Worm (Caenorhabditis elegans): ENCODE measurements around the gene ent-1.
A peak's percentile ranks its signal among the peaks of the same experiment; 100 is the strongest.

The ent-1 gene

DNA sequence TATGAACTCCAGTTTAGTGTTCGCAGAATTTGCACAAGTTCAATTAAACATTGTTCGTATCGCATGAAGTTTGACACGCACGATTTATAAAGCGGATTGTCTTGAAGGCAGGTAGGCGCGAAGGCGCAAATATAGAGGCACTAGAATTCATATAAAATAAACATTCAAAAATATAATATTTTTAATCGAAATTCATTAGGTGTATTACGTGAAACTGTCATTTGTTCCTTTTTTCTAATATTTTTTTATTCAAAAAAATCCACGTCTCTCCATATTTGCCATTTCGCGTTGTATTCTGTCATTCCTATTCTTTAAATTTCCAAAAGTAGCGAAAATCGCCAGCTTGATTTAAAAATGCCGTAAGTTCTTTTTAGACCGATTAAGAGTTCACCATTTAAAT, 13.5 kb downstream of the ent-1 start, which contains the start of gene ZK809.1:
Gene ZK809.1, plus strand, starts transcription at position 301 of the 400 bp plus-strand sequence.
- TF ChIP-seq set-16 (GFP tag; IDR thresholded peaks at IDR 0.05) (no peak), zfp-3 (GFP tag; conservative IDR thresholded peaks at IDR 0.05) (no peak), duxl-1 (tag; optimal IDR thresholded peaks at IDR 0.05; ENCODE audit: poor library complexity) (no peak), ztf-11 (tag; optimal IDR thresholded peaks at IDR 0.05) (no peak), F26F4.8 (GFP tag; conservative IDR thresholded peaks at IDR 0.05) (no peak), mdl-1 (tag; optimal IDR thresholded peaks at IDR 0.05) (no peak), Y75B8A.6 (GFP tag; IDR thresholded peaks at IDR 0.05) (no peak), mxl-3 (GFP tag; optimal IDR thresholded peaks at IDR 0.05) (no peak), egl-27 (tag; optimal IDR thresholded peaks at IDR 0.05) (no peak), T20F7.1 (GFP tag; optimal IDR thresholded peaks at IDR 0.05) (no peak), pqm-1 (tag; optimal IDR thresholded peaks at IDR 0.05) (no peak), F44E2.7 (GFP tag; IDR thresholded peaks at IDR 0.05) (no peak), ama-1 (optimal IDR thresholded peaks at IDR 0.05) (no peak), spr-3 (GFP tag; optimal IDR thresholded peaks at IDR 0.05) (no peak), spr-1 (tag; optimal IDR thresholded peaks at IDR 0.05) (no peak), D1046.2 (GFP tag; IDR thresholded peaks at IDR 0.05) (no peak)

ce11 chrIV:11640915-11641314, 14.4 kb downstream of the ent-1 start, which contains the start of gene ttr-50:
Gene ttr-50 (minus strand): TSS chrIV:11641015.
- TF ChIP-seq snpc-4 (tag; optimal IDR thresholded peaks at IDR 0.05), result no peak
- no peak for TF ChIP-seq nhr-237 (tag; optimal IDR thresholded peaks at IDR 0.05)

DNA sequence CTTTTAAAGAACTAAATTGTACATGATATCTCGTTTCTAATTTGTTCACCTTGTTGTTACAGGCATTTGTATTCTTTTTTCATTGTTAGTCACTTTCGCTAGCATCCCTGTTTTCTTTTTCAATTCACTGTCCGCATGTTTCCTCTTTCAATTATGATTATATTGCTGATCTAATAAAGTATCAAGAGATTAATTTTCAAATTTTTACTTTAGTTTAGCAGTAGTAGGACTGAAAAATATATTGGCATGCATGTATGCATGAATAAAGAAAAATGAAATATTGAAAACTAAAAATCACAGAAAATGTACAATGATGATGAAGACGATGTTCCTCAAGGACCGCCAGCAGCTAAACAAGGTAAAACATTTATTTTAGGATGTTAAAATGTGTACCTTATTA, 17.3 kb downstream of the ent-1 start, which contains the start of gene rbm-17:
Gene rbm-17, plus strand, starts transcription at position 301 of the 400 bp plus-strand sequence.
- no peak for TF ChIP-seq tra-1 (GFP tag; IDR thresholded peaks at IDR 0.05)
- peak in 1 of 2 experiments; percentile 9 for TF ChIP-seq lsy-2 (tag; optimal IDR thresholded peaks at IDR 0.05)
- TF ChIP-seq unc-62 (GFP tag; optimal IDR thresholded peaks at IDR 0.05 in 1 of 2), result peak in 1 of 2 experiments; percentile 1
- no peak for TF ChIP-seq unc-62 (tag; optimal IDR thresholded peaks at IDR 0.05)
- TF ChIP-seq aha-1 (tag), result peak; percentile 43

DNA sequence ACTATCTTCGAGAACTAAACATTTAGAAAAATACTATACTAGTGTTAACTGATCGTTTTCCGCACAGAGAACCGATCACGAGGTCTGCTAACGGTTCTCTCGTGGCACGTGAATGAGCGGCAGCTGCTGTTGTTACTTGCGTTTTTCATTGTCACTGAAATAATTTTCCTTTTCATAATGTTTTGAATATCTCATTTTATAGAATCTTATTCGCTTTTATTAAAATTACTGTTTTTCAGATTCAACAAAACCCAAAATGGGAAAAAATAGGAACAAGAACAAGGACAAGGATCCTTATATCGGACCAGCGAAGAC, 18.9 kb downstream of the ent-1 start, which contains the start of gene F58B3.6:
Gene F58B3.6, plus strand, starts transcription at position 240 of the 315 bp plus-strand sequence.
- no peak for TF ChIP-seq attf-4 (tag; optimal IDR thresholded peaks at IDR 0.05)
- no peak for TF ChIP-seq Y48G9A.11 (GFP tag; IDR thresholded peaks at IDR 0.05)
- TF ChIP-seq nhr-111 (GFP tag; optimal IDR thresholded peaks at IDR 0.05), result no peak
- TF ChIP-seq lsy-2 (tag; optimal IDR thresholded peaks at IDR 0.05), result peak in 1 of 2 experiments; percentile 38
- no peak for TF ChIP-seq D1046.2 (GFP tag; IDR thresholded peaks at IDR 0.05)
- TF ChIP-seq ceh-32 (tag; optimal IDR thresholded peaks at IDR 0.05; ENCODE audit: poor library complexity), result no peak
- peak; percentile 74 for TF ChIP-seq hlh-11 (tag; optimal IDR thresholded peaks at IDR 0.05)
- no peak for TF ChIP-seq vab-7 (GFP tag; IDR thresholded peaks at IDR 0.05)
- no peak for TF ChIP-seq snpc-1.2 (GFP tag; IDR thresholded peaks at IDR 0.05)
- no peak for TF ChIP-seq skn-1 (tag; optimal IDR thresholded peaks at IDR 0.05)
- TF ChIP-seq hmg-1.1 (GFP tag; IDR thresholded peaks at IDR 0.05), result 0 out of 2 replicates have a peak, but pooled peaks have one; percentile 24
- no peak for TF ChIP-seq gei-8 (GFP tag; optimal IDR thresholded peaks at IDR 0.05)
- no peak for TF ChIP-seq ztf-7 (tag; optimal IDR thresholded peaks at IDR 0.05)
- TF ChIP-seq mxl-2 (GFP tag; conservative IDR thresholded peaks at IDR 0.05), result no peak
- TF ChIP-seq R02D3.7 (tag; optimal IDR thresholded peaks at IDR 0.05), result no peak
- TF ChIP-seq nhr-77 (tag; optimal IDR thresholded peaks at IDR 0.05), result no peak
- no peak for TF ChIP-seq zip-2 (tag; optimal IDR thresholded peaks at IDR 0.05)
- no peak for TF ChIP-seq ceh-62 (tag; optimal IDR thresholded peaks at IDR 0.05)
- TF ChIP-seq lin-39 (tag; optimal IDR thresholded peaks at IDR 0.05), result no peak
- no peak for TF ChIP-seq lin-15B (tag; optimal IDR thresholded peaks at IDR 0.05)
- TF ChIP-seq tag-97 (GFP tag; IDR thresholded peaks at IDR 0.05), result no peak
- TF ChIP-seq saeg-2 (GFP tag; IDR thresholded peaks at IDR 0.05), result no peak
- no peak for TF ChIP-seq fos-1 (tag; optimal IDR thresholded peaks at IDR 0.05)
- TF ChIP-seq duxl-1 (tag; optimal IDR thresholded peaks at IDR 0.05; ENCODE audit: poor library complexity), result no peak
- no peak; the same call in 1 of the 2 replicates for TF ChIP-seq lin-38 (GFP tag; IDR thresholded peaks at IDR 0.05)
- no peak for TF ChIP-seq nhr-6 (tag; optimal IDR thresholded peaks at IDR 0.05)
- TF ChIP-seq aly-2 (tag; optimal IDR thresholded peaks at IDR 0.05), result no peak
- no peak for TF ChIP-seq pqm-1 (tag; optimal IDR thresholded peaks at IDR 0.05)
- TF ChIP-seq lin-13 (GFP tag; optimal IDR thresholded peaks at IDR 0.05), result no peak
- no peak for TF ChIP-seq mxl-3 (GFP tag; optimal IDR thresholded peaks at IDR 0.05)
- TF ChIP-seq F26F4.8 (GFP tag; conservative IDR thresholded peaks at IDR 0.05), result no peak
- no peak for TF ChIP-seq egl-27 (tag; optimal IDR thresholded peaks at IDR 0.05)

Data from whole organism, L4 larva.